Worm (Caenorhabditis elegans) whole organism, young adult: ENCODE data around the gene vamp-7.

ENCODE experiments used
- B0019.2 ChIP-seq: fragments of 200-800 bp; sonication (Bioruptor generic); conservative IDR thresholded peaks from 2 replicates; pipeline ENCODE4 v1.3.6; 2022; ENCODE audit warnings: missing genetic modification reagents, missing genetic modification characterization, missing compliant biosample characterization
- F33H1.4 ChIP-seq: fragments of 200-800 bp; sonication (Bioruptor generic); IDR thresholded peaks from 2 replicates; pipeline ENCODE4 v1.3.6; 2022; ENCODE audit warnings: missing genetic modification reagents, missing genetic modification characterization, missing compliant biosample characterization
- F49E8.2 ChIP-seq: sonication (generic microtip); optimal IDR thresholded peaks from 3 replicates; lab custom pipeline; 2017; ENCODE audit warnings: missing genetic modification characterization, mild to moderate bottlenecking, missing compliant biosample characterization, antibody characterized with exemption, moderate library complexity; ENCODE audit not compliant: insufficient read depth
- F57A8.1 ChIP-seq: fragments of 200-800 bp; sonication (Bioruptor generic); optimal IDR thresholded peaks from 2 replicates; lab custom pipeline; 2018; ENCODE audit warnings: mild to moderate bottlenecking, missing genetic modification characterization, moderate library complexity, missing compliant biosample characterization
- T07F8.4 ChIP-seq: sonication (generic microtip); optimal IDR thresholded peaks from 2 replicates; lab custom pipeline; 2016; ENCODE audit warnings: mild to moderate bottlenecking, missing genetic modification characterization, moderate library complexity, missing compliant biosample characterization
- T26A5.8 ChIP-seq: sonication (generic microtip); optimal IDR thresholded peaks from 2 replicates; lab custom pipeline; 2016; ENCODE audit warnings: missing genetic modification characterization, missing compliant biosample characterization
- Y53F4B.3 ChIP-seq: fragments of 200-800 bp; sonication (Bioruptor generic); IDR thresholded peaks from 2 replicates; pipeline ENCODE4 v1.3.6; 2022; ENCODE audit warnings: missing genetic modification reagents, missing genetic modification characterization, missing compliant biosample characterization
- Y56A3A.18 ChIP-seq: fragments of 200-800 bp; sonication (Bioruptor generic); IDR thresholded peaks from 2 replicates; pipeline ENCODE4 v1.3.6; 2022; ENCODE audit warnings: missing genetic modification reagents, missing genetic modification characterization, missing compliant biosample characterization
- aptf-2 ChIP-seq: fragments of 200-800 bp; sonication (Bioruptor generic); conservative IDR thresholded peaks from 2 replicates; pipeline ENCODE4 v1.3.6; 2022; ENCODE audit warnings: missing genetic modification reagents, missing genetic modification characterization, missing compliant biosample characterization
- athp-1 ChIP-seq: sonication (generic microtip); optimal IDR thresholded peaks from 2 replicates; lab custom pipeline; 2017; ENCODE audit warnings: mild to moderate bottlenecking, missing genetic modification characterization, missing compliant biosample characterization
- ccch-3 ChIP-seq: fragments of 200-800 bp; sonication (Bioruptor generic); optimal IDR thresholded peaks from 2 replicates; lab custom pipeline; 2018; ENCODE audit warnings: mild to moderate bottlenecking, missing genetic modification characterization, missing compliant biosample characterization
- cebp-1 ChIP-seq, 2 experiments: fragments of 200-800 bp in 1 of 2; sonication (Bioruptor generic) in 1 of 2; sonication (generic microtip) in 1 of 2; IDR thresholded peaks in 1 of 2; optimal IDR thresholded peaks in 1 of 2; 2 replicates each; pipeline versions ENCODE4 v1.3.6 to Lab custom; 2017 to 2022; ENCODE audit warnings: missing compliant biosample characterization in 2 of 2, missing genetic modification characterization in 2 of 2, mild to moderate bottlenecking in 1 of 2, missing genetic modification reagents in 1 of 2, moderate library complexity in 1 of 2
- ceh-40 ChIP-seq: fragments of 200-800 bp; sonication (Bioruptor generic); IDR thresholded peaks from 2 replicates; pipeline ENCODE4 v1.3.6; 2022; ENCODE audit warnings: missing genetic modification characterization, missing compliant biosample characterization
- die-1 ChIP-seq: sonication (generic microtip); optimal IDR thresholded peaks from 2 replicates; lab custom pipeline; 2016; ENCODE audit warnings: missing genotype, mild to moderate bottlenecking, missing genetic modification characterization, missing compliant biosample characterization
- dox-1 ChIP-seq: fragments of 200-800 bp; sonication (Bioruptor generic); IDR thresholded peaks from 2 replicates; pipeline ENCODE4 v1.3.6; 2022; ENCODE audit warnings: missing genetic modification reagents, missing genetic modification characterization, missing compliant biosample characterization
- efl-1 ChIP-seq: fragments of 150-350 bp; optimal IDR thresholded peaks from 2 replicates; lab custom pipeline; 2014; ENCODE audit warnings: missing biosample characterization, missing genetic modification reagents, missing genetic modification characterization
- egl-18 ChIP-seq: fragments of 200-800 bp; sonication (Bioruptor generic); IDR thresholded peaks from 2 replicates; pipeline ENCODE4 v1.3.6; 2022; ENCODE audit warnings: missing genetic modification reagents, missing genetic modification characterization, missing compliant biosample characterization
- egrh-3 ChIP-seq: fragments of 200-800 bp; sonication (Bioruptor generic); IDR thresholded peaks from 2 replicates; pipeline ENCODE4 v1.3.6; 2022; ENCODE audit warnings: missing genetic modification reagents, missing genetic modification characterization, missing compliant biosample characterization
- ekl-4 ChIP-seq: fragments of 200-800 bp; sonication (Bioruptor generic); IDR thresholded peaks from 2 replicates; pipeline ENCODE4 v1.3.6; 2022; ENCODE audit warnings: missing genetic modification reagents, missing genetic modification characterization, missing compliant biosample characterization
- him-1 ChIP-seq: sonication (generic microtip); optimal IDR thresholded peaks from 2 replicates; lab custom pipeline; 2016; ENCODE audit warnings: missing genotype, missing genetic modification reagents, missing genetic modification characterization, missing compliant biosample characterization
- hlh-26 ChIP-seq: fragments of 200-800 bp; sonication (Bioruptor generic); conservative IDR thresholded peaks from 2 replicates; pipeline ENCODE4 v1.3.6; 2022; ENCODE audit warnings: missing genetic modification reagents, missing genetic modification characterization, missing compliant biosample characterization
- hmg-1.2 ChIP-seq: fragments of 200-800 bp; sonication (Bioruptor generic); IDR thresholded peaks from 2 replicates; pipeline ENCODE4 v1.3.6; 2022; ENCODE audit warnings: missing genetic modification reagents, missing genetic modification characterization, missing compliant biosample characterization
- hrde-1 ChIP-seq: sonication (generic microtip); optimal IDR thresholded peaks from 2 replicates; lab custom pipeline; 2016; ENCODE audit warnings: missing genetic modification characterization, mild to moderate bottlenecking, missing compliant biosample characterization, moderate library complexity, missing genotype, missing genetic modification reagents, borderline replicate concordance
- lin-26 ChIP-seq: fragments of 200-800 bp; sonication (Bioruptor generic); IDR thresholded peaks from 2 replicates; pipeline ENCODE4 v1.3.6; 2022; ENCODE audit warnings: missing genetic modification reagents, missing genetic modification characterization, missing compliant biosample characterization
- lsl-1 ChIP-seq: fragments of 200-800 bp; sonication (Bioruptor generic); optimal IDR thresholded peaks from 2 replicates; lab custom pipeline; 2018; ENCODE audit warnings: mild to moderate bottlenecking, missing genetic modification characterization, moderate library complexity, missing compliant biosample characterization
- lsy-27 ChIP-seq: sonication (generic microtip); optimal IDR thresholded peaks from 2 replicates; lab custom pipeline; 2017; ENCODE audit warnings: missing genetic modification characterization, mild to moderate bottlenecking, missing compliant biosample characterization, antibody characterized with exemption, missing genotype, borderline replicate concordance; ENCODE audit not compliant: insufficient read depth
- nfyb-1 ChIP-seq: fragments of 200-800 bp; sonication (Bioruptor generic); IDR thresholded peaks from 2 replicates; pipeline ENCODE4 v1.3.6; 2022; ENCODE audit warnings: missing genetic modification reagents, missing genetic modification characterization, missing compliant biosample characterization
- nhr-27 ChIP-seq: fragments of 200-800 bp; sonication (Bioruptor generic); optimal IDR thresholded peaks from 2 replicates; lab custom pipeline; 2018; ENCODE audit warnings: mild to moderate bottlenecking, missing genetic modification characterization, moderate library complexity, missing compliant biosample characterization
- nhr-80 ChIP-seq: sonication (generic microtip); optimal IDR thresholded peaks from 2 replicates; lab custom pipeline; 2016; ENCODE audit warnings: missing genetic modification characterization, missing compliant biosample characterization
- nhr-90 ChIP-seq: sonication (generic microtip); optimal IDR thresholded peaks from 2 replicates; lab custom pipeline; 2016; ENCODE audit warnings: missing genotype, mild to moderate bottlenecking, missing genetic modification characterization, missing compliant biosample characterization
- rcor-1 ChIP-seq: fragments of 200-800 bp; sonication (Bioruptor generic); IDR thresholded peaks from 2 replicates; pipeline ENCODE4 v1.3.6; 2022; ENCODE audit warnings: missing genetic modification reagents, missing genetic modification characterization, missing compliant biosample characterization
- snpc-1.3 ChIP-seq: sonication (generic microtip); optimal IDR thresholded peaks from 2 replicates; lab custom pipeline; 2017; ENCODE audit warnings: missing genetic modification characterization, mild to moderate bottlenecking, missing compliant biosample characterization, antibody characterized with exemption, moderate library complexity, missing genotype, missing genetic modification reagents; ENCODE audit not compliant: insufficient read depth
- snpc-3.4 ChIP-seq: sonication (generic microtip); optimal IDR thresholded peaks from 2 replicates; lab custom pipeline; 2017; ENCODE audit warnings: missing genetic modification characterization, mild to moderate bottlenecking, missing compliant biosample characterization, antibody characterized with exemption, moderate library complexity, missing genotype, missing genetic modification reagents
- somi-1 ChIP-seq: fragments of 200-800 bp; sonication (Bioruptor generic); optimal IDR thresholded peaks from 2 replicates; lab custom pipeline; 2018; ENCODE audit warnings: mild to moderate bottlenecking, missing genetic modification characterization, missing compliant biosample characterization
- unc-130 ChIP-seq: sonication (generic microtip); optimal IDR thresholded peaks from 2 replicates; lab custom pipeline; 2016; ENCODE audit warnings: missing genetic modification reagents, missing genetic modification characterization, missing compliant biosample characterization
- xnd-1 ChIP-seq: sonication (generic microtip); optimal IDR thresholded peaks from 2 replicates; lab custom pipeline; 2016; ENCODE audit warnings: missing genotype, missing genetic modification reagents, missing genetic modification characterization, missing compliant biosample characterization
- ztf-22 ChIP-seq: fragments of 200-800 bp; sonication (Bioruptor generic); optimal IDR thresholded peaks from 2 replicates; lab custom pipeline; 2018; ENCODE audit warnings: mild to moderate bottlenecking, missing genetic modification characterization, moderate library complexity, missing compliant biosample characterization
- ztf-25 ChIP-seq: fragments of 200-800 bp; sonication (Bioruptor generic); IDR thresholded peaks from 2 replicates; pipeline ENCODE4 v1.3.6; 2022; ENCODE audit warnings: missing genetic modification reagents, missing genetic modification characterization, missing compliant biosample characterization
- ztf-3 ChIP-seq: fragments of 200-800 bp; sonication (Bioruptor generic); optimal IDR thresholded peaks from 2 replicates; lab custom pipeline; 2018; ENCODE audit warnings: mild to moderate bottlenecking, missing genetic modification characterization, missing compliant biosample characterization

Gene vamp-7

DNA sequence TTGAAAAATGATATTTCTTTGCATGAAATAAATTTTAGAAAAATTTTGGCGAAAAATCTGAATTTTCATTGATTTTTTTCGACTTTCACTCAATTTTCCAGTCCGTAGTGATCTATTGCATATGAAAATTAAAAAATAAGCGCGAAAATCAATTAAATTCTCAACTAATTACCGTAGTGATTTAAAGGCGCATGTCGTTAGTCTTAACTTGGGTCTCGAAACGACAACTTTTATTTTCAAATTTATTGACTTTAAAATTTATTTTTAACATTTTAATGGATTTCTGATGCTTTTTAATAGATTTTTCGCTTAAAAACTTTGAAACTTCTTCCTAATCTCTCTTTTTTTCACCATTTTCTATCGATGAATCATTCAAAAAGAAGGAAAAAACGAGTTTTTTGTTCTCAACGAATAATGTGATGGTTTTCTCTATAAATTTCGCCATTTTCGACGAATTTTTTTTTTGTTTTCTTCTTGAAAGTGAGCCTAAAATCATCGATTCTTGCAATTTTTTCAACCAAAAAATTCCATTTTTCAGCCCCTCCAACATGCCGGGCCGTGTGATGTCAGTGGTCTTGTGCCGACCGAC lies at the start of gene vamp-7 (continued):
- TF ChIP-seq athp-1 (tag; lab: Kevin White, UChicago) (peak; percentile 49), hmg-1.2 (peak; percentile 24; the same call in 1 of the 2 replicates), ztf-25 (GFP tag; lab: Robert Waterston, UW) (0 out of 2 replicates have a peak, but pooled peaks have one; percentile 29), lin-26 (GFP tag; lab: Robert Waterston, UW) (0 out of 2 replicates have a peak, but pooled peaks have one; percentile 14), xnd-1 (peak; percentile 91), nfyb-1 (no peak), F49E8.2 (tag; lab: Kevin White, UChicago) (peak; percentile 55), lsl-1 (GFP tag; lab: Kevin White, UChicago) (peak; percentile 89), ekl-4 (no peak), lsy-27 (tag; lab: Kevin White, UChicago) (no peak)

ce11 chrIV:2561358-2561757 lies 46.5 kb upstream of the vamp-7 start, which contains the start of gene Y69A2AR.46:
TSS of gene Y69A2AR.46 (plus strand) at chrIV:2561658.
- TF ChIP-seq die-1 (tag; lab: Kevin White, UChicago) (no peak), rcor-1 (GFP tag; lab: Robert Waterston, UW) (no peak), T07F8.4 (tag; lab: Kevin White, UChicago) (no peak), nhr-90 (tag; lab: Kevin White, UChicago) (no peak), efl-1 (GFP tag; lab: Kevin White, UChicago) (no peak), Y53F4B.3 (no peak), nhr-27 (tag; lab: Kevin White, UChicago) (no peak), snpc-1.3 (tag; lab: Kevin White, UChicago) (no peak), F57A8.1 (GFP tag; lab: Kevin White, UChicago) (no peak), dox-1 (GFP tag; lab: Robert Waterston, UW) (no peak), unc-130 (GFP tag; lab: Kevin White, UChicago) (no peak), ceh-40 (GFP tag; lab: Robert Waterston, UW) (no peak), nhr-80 (tag; lab: Kevin White, UChicago) (no peak), aptf-2 (no peak), egl-18 (GFP tag; lab: Robert Waterston, UW) (no peak), ekl-4 (no peak), ztf-3 (no peak), F33H1.4 (GFP tag; lab: Robert Waterston, UW) (no peak)

DNA sequence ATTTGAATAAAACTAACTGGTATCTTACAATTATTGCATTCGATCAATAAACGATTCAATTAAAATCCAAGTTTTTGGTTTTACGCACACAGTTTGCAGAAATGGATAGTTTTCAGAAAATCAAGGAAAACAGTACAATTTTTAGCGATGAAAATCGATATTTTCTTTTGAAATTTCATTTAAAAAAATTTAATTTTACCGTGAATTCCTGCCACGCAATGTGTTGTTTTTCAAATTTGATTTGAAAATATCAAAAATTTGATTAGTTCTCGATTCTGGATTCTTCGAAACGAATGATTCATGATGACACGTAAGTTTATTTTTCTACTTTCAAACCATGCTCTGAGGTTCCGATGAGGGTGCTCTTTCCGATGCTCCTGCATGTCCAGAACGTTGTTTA lies 45.8 kb upstream of the vamp-7 start, which contains the start of gene Y69A2AR.50:
Gene Y69A2AR.50, plus strand, starts transcription at position 301 of the 400 bp plus-strand sequence.
- TF ChIP-seq ztf-22 (GFP tag; lab: Kevin White, UChicago): no peak
- TF ChIP-seq hrde-1 (tag; lab: Kevin White, UChicago): no peak
- TF ChIP-seq, all 124 proteins: peak for 0

DNA sequence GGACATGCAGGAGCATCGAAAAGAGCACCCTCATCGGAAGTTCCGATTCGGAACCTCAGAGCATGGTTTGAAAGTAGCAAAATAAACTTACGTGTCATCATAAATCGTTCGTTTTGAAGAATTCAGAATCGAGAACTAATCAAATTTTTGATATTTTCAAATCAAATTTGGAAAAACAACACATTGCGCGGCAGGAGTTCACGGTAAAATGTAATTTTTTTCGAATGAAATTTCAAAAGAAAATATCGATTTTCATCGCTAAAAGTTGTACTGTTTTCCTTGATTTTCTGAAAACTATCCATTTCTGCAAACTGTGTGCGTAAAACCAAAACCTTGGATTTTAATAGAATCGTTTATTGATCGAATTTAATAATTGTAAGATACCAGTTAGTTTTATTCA lies 43.9 kb upstream of the vamp-7 start, which contains the start of gene Y69A2AR.24:
Gene Y69A2AR.24, minus strand, starts transcription at position 101 of the 400 bp plus-strand sequence.
- TF ChIP-seq B0019.2 (GFP tag; lab: Robert Waterston, UW): no peak
- no peak for TF ChIP-seq cebp-1 (GFP tag; IDR thresholded peaks at IDR 0.05; lab: Robert Waterston, UW)
- no peak for TF ChIP-seq cebp-1 (tag; optimal IDR thresholded peaks at IDR 0.05; lab: Kevin White, UChicago)
- TF ChIP-seq egrh-3 (GFP tag; lab: Robert Waterston, UW): no peak
- no peak for TF ChIP-seq hlh-26 (GFP tag; lab: Robert Waterston, UW)
- TF ChIP-seq F49E8.2 (tag; lab: Kevin White, UChicago): no peak
- TF ChIP-seq him-1 (tag; lab: Kevin White, UChicago): no peak
- no peak for TF ChIP-seq hrde-1 (tag; lab: Kevin White, UChicago)
- no peak for TF ChIP-seq Y56A3A.18 (GFP tag; lab: Robert Waterston, UW)
- TF ChIP-seq snpc-3.4 (tag; lab: Kevin White, UChicago): no peak
- no peak for TF ChIP-seq snpc-1.3 (tag; lab: Kevin White, UChicago)
- no peak for TF ChIP-seq die-1 (tag; lab: Kevin White, UChicago)
- no peak for TF ChIP-seq T26A5.8 (tag; lab: Kevin White, UChicago)
- no peak for TF ChIP-seq somi-1 (GFP tag; lab: Kevin White, UChicago)
- no peak for TF ChIP-seq ztf-22 (GFP tag; lab: Kevin White, UChicago)
- TF ChIP-seq ccch-3: no peak
